Worm (Caenorhabditis elegans) whole organism, late embryonic: Measurements from ENCODE around the gene K03H1.13.

Source experiments
- F13H6.1 ChIP-seq: sonication (generic microtip); optimal IDR thresholded peaks from 2 replicates; lab custom pipeline; 2016; ENCODE audit warnings: missing genetic modification characterization, missing compliant biosample characterization
- K09A11.1 ChIP-seq: sonication (generic microtip); optimal IDR thresholded peaks from 2 replicates; lab custom pipeline; 2017; ENCODE audit warnings: antibody characterized with exemption, mild to moderate bottlenecking, missing genetic modification characterization, missing compliant biosample characterization; ENCODE audit not compliant: insufficient read depth
- T23F11.4 ChIP-seq: fragments of 200-800 bp; sonication (Bioruptor generic); optimal IDR thresholded peaks from 2 replicates; lab custom pipeline; 2018; ENCODE audit warnings: mild to moderate bottlenecking, missing genetic modification characterization, missing compliant biosample characterization
- ahr-1 ChIP-seq: sonication (generic microtip); optimal IDR thresholded peaks from 2 replicates; lab custom pipeline; 2016; ENCODE audit warnings: missing genetic modification characterization, missing compliant biosample characterization
- ama-1 ChIP-seq: fragments of 150-350 bp; optimal IDR thresholded peaks from 2 replicates; lab custom pipeline; 2014
- ceh-19 ChIP-seq: fragments of 200-800 bp; sonication (Bioruptor generic); optimal IDR thresholded peaks from 2 replicates; lab custom pipeline; 2018; ENCODE audit warnings: mild to moderate bottlenecking, missing genetic modification characterization, missing compliant biosample characterization
- ceh-31 ChIP-seq: sonication (generic microtip); optimal IDR thresholded peaks from 2 replicates; lab custom pipeline; 2016; ENCODE audit warnings: missing genetic modification characterization, missing compliant biosample characterization
- ceh-34 ChIP-seq: sonication (generic microtip); optimal IDR thresholded peaks from 2 replicates; lab custom pipeline; 2016; ENCODE audit warnings: mild to moderate bottlenecking, missing genetic modification characterization, missing compliant biosample characterization
- ceh-45 ChIP-seq: fragments of 200-800 bp; sonication (Bioruptor generic); IDR thresholded peaks from 2 replicates; pipeline ENCODE4 v1.3.6; 2022; ENCODE audit warnings: missing genetic modification reagents, missing genetic modification characterization, missing compliant biosample characterization
- ceh-48 ChIP-seq: sonication (generic microtip); optimal IDR thresholded peaks from 2 replicates; lab custom pipeline; 2016; ENCODE audit warnings: missing genetic modification characterization, inconsistent platforms, missing compliant biosample characterization
- ceh-6 ChIP-seq: fragments of 200-800 bp; sonication (Bioruptor generic); optimal IDR thresholded peaks from 2 replicates; lab custom pipeline; 2018; ENCODE audit warnings: mild to moderate bottlenecking, missing genetic modification characterization, missing compliant biosample characterization
- dmd-4 ChIP-seq: sonication (generic microtip); optimal IDR thresholded peaks from 2 replicates; lab custom pipeline; 2016; ENCODE audit warnings: borderline replicate concordance, missing genetic modification characterization, missing compliant biosample characterization
- dve-1 ChIP-seq: sonication (generic microtip); optimal IDR thresholded peaks from 2 replicates; lab custom pipeline; 2017; ENCODE audit warnings: antibody characterized with exemption, mild to moderate bottlenecking, missing genetic modification characterization, missing compliant biosample characterization
- elt-4 ChIP-seq: sonication (generic microtip); optimal IDR thresholded peaks from 2 replicates; lab custom pipeline; 2016; ENCODE audit warnings: missing genetic modification characterization, missing compliant biosample characterization
- ets-4 ChIP-seq: sonication (generic microtip); optimal IDR thresholded peaks from 2 replicates; lab custom pipeline; 2016; ENCODE audit warnings: missing genetic modification characterization, missing compliant biosample characterization
- fkh-10 ChIP-seq: fragments of 150-350 bp; optimal IDR thresholded peaks from 2 replicates; lab custom pipeline; 2014; ENCODE audit warnings: missing biosample characterization, missing genetic modification reagents, missing genetic modification characterization
- fkh-6 ChIP-seq: sonication (generic microtip); optimal IDR thresholded peaks from 2 replicates; lab custom pipeline; 2016; ENCODE audit warnings: missing genetic modification characterization, missing compliant biosample characterization
- hlh-13 ChIP-seq: fragments of 200-800 bp; sonication (Bioruptor generic); optimal IDR thresholded peaks from 2 replicates; lab custom pipeline; 2018; ENCODE audit warnings: mild to moderate bottlenecking, missing genetic modification characterization, missing compliant biosample characterization
- hlh-30 ChIP-seq: sonication (generic microtip); optimal IDR thresholded peaks from 2 replicates; lab custom pipeline; 2017; ENCODE audit warnings: antibody characterized with exemption, missing genetic modification characterization, missing compliant biosample characterization; ENCODE audit not compliant: insufficient read depth
- hlh-6 ChIP-seq: sonication (generic microtip); optimal IDR thresholded peaks from 2 replicates; lab custom pipeline; 2016; ENCODE audit warnings: missing genotype, missing genetic modification characterization, missing compliant biosample characterization
- hlh-8 ChIP-seq: sonication (generic microtip); optimal IDR thresholded peaks from 2 replicates; lab custom pipeline; 2016; ENCODE audit warnings: missing genotype, missing genetic modification characterization, missing compliant biosample characterization
- lim-6 ChIP-seq: sonication (generic microtip); optimal IDR thresholded peaks from 2 replicates; lab custom pipeline; 2016; ENCODE audit warnings: missing genetic modification characterization, missing compliant biosample characterization
- lin-11 ChIP-seq: fragments of 200-800 bp; sonication (Bioruptor generic); optimal IDR thresholded peaks from 2 replicates; lab custom pipeline; 2018; ENCODE audit warnings: mild to moderate bottlenecking, missing genetic modification characterization, missing compliant biosample characterization
- nfya-1 ChIP-seq: sonication (generic microtip); optimal IDR thresholded peaks from 2 replicates; lab custom pipeline; 2017; ENCODE audit warnings: missing genetic modification characterization, mild to moderate bottlenecking, missing compliant biosample characterization, antibody characterized with exemption, moderate library complexity
- nhr-232 ChIP-seq: sonication (generic microtip); optimal IDR thresholded peaks from 2 replicates; lab custom pipeline; 2016; ENCODE audit warnings: missing genetic modification characterization, missing compliant biosample characterization
- pag-3 ChIP-seq: sonication (generic microtip); optimal IDR thresholded peaks from 2 replicates; lab custom pipeline; 2016; ENCODE audit warnings: missing compliant biosample characterization, missing genetic modification characterization, borderline replicate concordance
- pat-9 ChIP-seq: fragments of 200-800 bp; sonication (Bioruptor generic); optimal IDR thresholded peaks from 2 replicates; lab custom pipeline; 2018; ENCODE audit warnings: mild to moderate bottlenecking, missing genetic modification characterization, moderate library complexity, missing compliant biosample characterization
- pax-1 ChIP-seq: fragments of 150-350 bp; optimal IDR thresholded peaks from 2 replicates; lab custom pipeline; 2014; ENCODE audit warnings: missing biosample characterization, missing genetic modification characterization
- pha-2 ChIP-seq: sonication (generic microtip); optimal IDR thresholded peaks from 2 replicates; lab custom pipeline; 2017; ENCODE audit warnings: mild to moderate bottlenecking, missing genetic modification characterization, missing compliant biosample characterization
- pha-4 ChIP-seq: fragments of 150-350 bp; optimal IDR thresholded peaks from 2 replicates; lab custom pipeline; 2018; ENCODE audit warnings: missing biosample characterization, missing genetic modification reagents, missing genetic modification characterization
- sox-2 ChIP-seq: fragments of 200-800 bp; sonication (Bioruptor generic); IDR thresholded peaks from 2 replicates; pipeline ENCODE4 v1.3.6; 2022; ENCODE audit warnings: missing genetic modification reagents, missing genetic modification characterization, missing compliant biosample characterization
- sox-4 ChIP-seq: sonication (generic microtip); optimal IDR thresholded peaks from 2 replicates; lab custom pipeline; 2017; ENCODE audit warnings: mild to moderate bottlenecking, missing genetic modification characterization, inconsistent platforms, missing compliant biosample characterization
- syd-9 ChIP-seq: sonication (generic microtip); optimal IDR thresholded peaks from 2 replicates; lab custom pipeline; 2016; ENCODE audit warnings: mild to moderate bottlenecking, missing genetic modification characterization, moderate library complexity, missing compliant biosample characterization
- tbx-2 ChIP-seq: sonication (generic microtip); optimal IDR thresholded peaks from 2 replicates; lab custom pipeline; 2016; ENCODE audit warnings: missing genetic modification characterization, missing compliant biosample characterization
- tbx-7 ChIP-seq: sonication (generic microtip); optimal IDR thresholded peaks from 2 replicates; lab custom pipeline; 2016; ENCODE audit warnings: missing genotype, missing genetic modification characterization, missing compliant biosample characterization
- ttx-3 ChIP-seq: sonication (generic microtip); optimal IDR thresholded peaks from 2 replicates; lab custom pipeline; 2016; ENCODE audit warnings: missing genetic modification reagents, missing genetic modification characterization, missing compliant biosample characterization
- unc-42 ChIP-seq: sonication (generic microtip); optimal IDR thresholded peaks from 2 replicates; lab custom pipeline; 2016; ENCODE audit warnings: missing genotype, missing genetic modification characterization, missing compliant biosample characterization
- unc-55 ChIP-seq: sonication (generic microtip); optimal IDR thresholded peaks from 2 replicates; lab custom pipeline; 2017; ENCODE audit warnings: missing biosample characterization, missing genetic modification reagents, missing genetic modification characterization

K03H1.13 gene

ce11 chrIII:9969371-9969770 lies 19.2 kb upstream of the K03H1.13 start:
- TF ChIP-seq dve-1 (no peak), ceh-34 (tag; lab: Kevin White, UChicago) (peak; percentile 40)

ce11 chrIII:9965444-9965843 lies 15.3 kb upstream of the K03H1.13 start:
- TF ChIP-seq unc-55 (GFP tag; lab: Kevin White, UChicago) (peak; percentile 54), ahr-1 (no peak)

- TF ChIP-seq ceh-19 (GFP tag; lab: Kevin White, UChicago) (no peak), ttx-3 (tag; lab: Kevin White, UChicago) (no peak), unc-42 (tag; lab: Kevin White, UChicago) (no peak), pha-4 (tag; lab: Kevin White, UChicago) (no peak), ama-1 (lab: Kevin White, UChicago) (no peak), F13H6.1 (tag; lab: Kevin White, UChicago) (no peak), ceh-31 (no peak), hlh-6 (tag; lab: Kevin White, UChicago) (no peak), tbx-7 (no peak)
Measured at ce11 chrIII:9964416-9964815, 14.3 kb upstream of the K03H1.13 start.

- TF ChIP-seq tbx-7 (no peak), hlh-13 (GFP tag; lab: Kevin White, UChicago) (no peak), nhr-232 (no peak), ceh-19 (GFP tag; lab: Kevin White, UChicago) (no peak), hlh-8 (tag; lab: Kevin White, UChicago) (no peak), fkh-6 (no peak), unc-55 (GFP tag; lab: Kevin White, UChicago) (no peak), ets-4 (tag; lab: Kevin White, UChicago) (no peak), K09A11.1 (tag; lab: Kevin White, UChicago) (no peak), pha-2 (tag; lab: Kevin White, UChicago) (no peak), sox-2 (no peak), hlh-30 (tag; lab: Kevin White, UChicago) (no peak), fkh-10 (GFP tag; lab: Kevin White, UChicago) (no peak), ceh-45 (GFP tag; lab: Robert Waterston, UW) (no peak), ceh-34 (tag; lab: Kevin White, UChicago) (no peak), syd-9 (no peak), ttx-3 (tag; lab: Kevin White, UChicago) (no peak)
- TF ChIP-seq, all 69 proteins: peak for 0
Measured at ce11 chrIII:9963447-9963846, 13.3 kb upstream of the K03H1.13 start.

- no peak for TF ChIP-seq ceh-6 (GFP tag; lab: Kevin White, UChicago)
- TF ChIP-seq T23F11.4 = no peak
- TF ChIP-seq nfya-1 (tag; lab: Kevin White, UChicago) = no peak
- TF ChIP-seq ttx-3 (tag; lab: Kevin White, UChicago) = no peak
- TF ChIP-seq elt-4 = no peak
- TF ChIP-seq dmd-4 (tag; lab: Kevin White, UChicago) = no peak
- TF ChIP-seq pax-1 (tag; lab: Kevin White, UChicago) = no peak
- no peak for TF ChIP-seq hlh-8 (tag; lab: Kevin White, UChicago)
- TF ChIP-seq pag-3 (tag; lab: Kevin White, UChicago) = no peak
- TF ChIP-seq pat-9 (tag; lab: Kevin White, UChicago) = no peak
- no peak for TF ChIP-seq fkh-10 (GFP tag; lab: Kevin White, UChicago)
- no peak for TF ChIP-seq tbx-2 (tag; lab: Kevin White, UChicago)
- TF ChIP-seq lim-6 = no peak
- no peak for TF ChIP-seq lin-11 (tag; lab: Kevin White, UChicago)
- TF ChIP-seq ceh-48 = no peak
- no peak for TF ChIP-seq ceh-19 (GFP tag; lab: Kevin White, UChicago)
- no peak for TF ChIP-seq sox-4 (tag; lab: Kevin White, UChicago)
Measured at ce11 chrIII:9956665-9957401, 6.7 kb upstream of the K03H1.13 start, which contains the start of gene alx-1. alx-1 (plus strand) TSS chrIII:9957351.
